Worm (Caenorhabditis elegans): Measurements from ENCODE around the gene nlp-31.

The nlp-31 gene

DNA sequence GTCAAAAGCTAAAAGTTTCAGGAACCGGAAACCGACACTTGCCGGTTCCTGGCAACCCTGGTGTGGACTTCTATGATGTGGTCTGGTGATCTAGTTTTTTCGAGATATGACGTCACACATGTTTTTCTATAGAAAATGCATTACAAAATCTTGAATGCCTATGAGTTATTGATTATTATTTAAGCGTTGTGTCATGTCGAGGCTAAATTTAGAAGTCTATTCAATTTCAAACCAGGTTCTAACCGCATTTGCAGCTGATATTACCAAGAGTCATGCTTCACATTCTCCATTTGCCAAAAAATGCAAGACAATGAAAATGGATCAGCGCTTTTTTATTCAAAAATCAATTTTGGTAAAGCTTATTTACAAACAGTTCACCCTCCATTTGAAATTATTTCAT lies 39.3 kb downstream of the nlp-31 start, which contains the start of gene K09D9.3:
TSS of gene K09D9.3 (plus strand) at position 301 of the 400 bp plus-strand sequence.
- TF ChIP-seq nhr-43 (tag; optimal IDR thresholded peaks at IDR 0.05; ENCODE audit: poor library complexity, severe bottlenecking) (no peak), elt-2 (tag; optimal IDR thresholded peaks at IDR 0.05) (no peak), egl-27 (tag; optimal IDR thresholded peaks at IDR 0.05) (no peak), fkh-10 (GFP tag; optimal IDR thresholded peaks at IDR 0.05) (no peak), pha-4 (tag; optimal IDR thresholded peaks at IDR 0.05) (no peak), eor-1 (tag; optimal IDR thresholded peaks at IDR 0.05) (no peak), hmg-11 (tag; optimal IDR thresholded peaks at IDR 0.05) (no peak), zag-1 (tag; optimal IDR thresholded peaks at IDR 0.05) (no peak), nhr-77 (tag; optimal IDR thresholded peaks at IDR 0.05) (no peak), fos-1 (tag; optimal IDR thresholded peaks at IDR 0.05) (no peak), nfya-1 (tag; optimal IDR thresholded peaks at IDR 0.05; ENCODE audit: insufficient read depth) (no peak), jun-1 (tag; optimal IDR thresholded peaks at IDR 0.05) (no peak), unc-39 (tag; optimal IDR thresholded peaks at IDR 0.05) (no peak)

DNA sequence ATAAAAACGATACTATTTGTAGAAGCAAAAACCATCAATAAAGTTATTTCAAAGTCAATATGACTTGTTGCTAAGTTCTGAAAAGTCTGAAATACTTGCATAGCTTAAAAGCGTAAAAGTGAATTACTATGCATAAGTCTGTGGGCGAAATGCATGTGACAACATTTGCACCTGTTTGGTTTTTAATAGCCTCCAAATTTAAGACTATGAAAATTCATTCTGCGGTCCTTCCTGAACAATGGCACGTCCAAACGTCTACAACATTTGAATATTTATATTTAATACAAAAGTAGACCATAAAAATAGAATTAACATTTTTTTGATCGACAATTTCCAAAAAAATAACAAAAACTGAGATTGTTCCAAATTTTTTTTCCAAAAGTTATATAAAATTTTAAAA lies 41.9 kb downstream of the nlp-31 start, which contains the start of gene K09D9.14:
TSS of gene K09D9.14 (minus strand) at position 101 of the 400 bp plus-strand sequence.
- TF ChIP-seq nhr-76 (tag; optimal IDR thresholded peaks at IDR 0.05), result no peak
- TF ChIP-seq R02D3.7 (tag; optimal IDR thresholded peaks at IDR 0.05), result no peak
- TF ChIP-seq eor-1 (tag; optimal IDR thresholded peaks at IDR 0.05), result no peak
- no peak for TF ChIP-seq nhr-12 (tag; optimal IDR thresholded peaks at IDR 0.05)
- no peak for TF ChIP-seq sea-2 (GFP tag; optimal IDR thresholded peaks at IDR 0.05)
- TF ChIP-seq hmg-11 (tag; optimal IDR thresholded peaks at IDR 0.05), result no peak
- TF ChIP-seq nhr-77 (tag; optimal IDR thresholded peaks at IDR 0.05), result no peak
- TF ChIP-seq egl-5 (tag; optimal IDR thresholded peaks at IDR 0.05), result no peak
- TF ChIP-seq fkh-2 (tag; optimal IDR thresholded peaks at IDR 0.05), result no peak
- TF ChIP-seq lin-39 (tag; optimal IDR thresholded peaks at IDR 0.05), result no peak
- TF ChIP-seq nhr-23 (tag; optimal IDR thresholded peaks at IDR 0.05), result no peak
- no peak for TF ChIP-seq aly-2 (tag; optimal IDR thresholded peaks at IDR 0.05)

- TF ChIP-seq daf-12 (tag; optimal IDR thresholded peaks at IDR 0.05) (no peak), mdl-1 (tag; optimal IDR thresholded peaks at IDR 0.05) (no peak), nhr-43 (tag; optimal IDR thresholded peaks at IDR 0.05; ENCODE audit: poor library complexity, severe bottlenecking) (no peak), ceh-28 (tag; optimal IDR thresholded peaks at IDR 0.05) (no peak), ztf-4 (tag; optimal IDR thresholded peaks at IDR 0.05) (no peak), lsy-12 (tag; optimal IDR thresholded peaks at IDR 0.05) (no peak), elt-3 (tag; optimal IDR thresholded peaks at IDR 0.05) (no peak)
Measured at ce11 chrV:4022309-4022708, 42.5 kb downstream of the nlp-31 start, which contains the start of gene cyp-35A3. Gene cyp-35A3 (plus strand): TSS chrV:4022609.

ce11 chrV:4024777-4025176 lies 44.9 kb downstream of the nlp-31 start, which contains the start of gene K09D9.1:
Gene K09D9.1 (plus strand): TSS chrV:4025047.
- TF ChIP-seq elt-2 (tag; optimal IDR thresholded peaks at IDR 0.05), result peak; percentile 92
- no peak for TF ChIP-seq ZK546.5 (tag; optimal IDR thresholded peaks at IDR 0.05)
- TF ChIP-seq jun-1 (tag; optimal IDR thresholded peaks at IDR 0.05), result peak; percentile 64
- peak; percentile 81 for TF ChIP-seq pqm-1 (tag; optimal IDR thresholded peaks at IDR 0.05)

- TF ChIP-seq nfya-1 (tag; optimal IDR thresholded peaks at IDR 0.05; ENCODE audit: insufficient read depth), result peak; percentile 87
- no peak for TF ChIP-seq ZK546.5 (tag; optimal IDR thresholded peaks at IDR 0.05)
- no peak for TF ChIP-seq nhr-43 (tag; optimal IDR thresholded peaks at IDR 0.05; ENCODE audit: poor library complexity, severe bottlenecking)
- no peak for TF ChIP-seq skn-1 (tag; optimal IDR thresholded peaks at IDR 0.05)
- no peak for TF ChIP-seq mml-1 (tag; optimal IDR thresholded peaks at IDR 0.05)
- TF ChIP-seq ceh-28 (tag; optimal IDR thresholded peaks at IDR 0.05), result no peak
- no peak for TF ChIP-seq daf-12 (tag; optimal IDR thresholded peaks at IDR 0.05)
- peak; percentile 30 for TF ChIP-seq elt-2 (tag; optimal IDR thresholded peaks at IDR 0.05)
- no peak for TF ChIP-seq nhr-23 (tag; optimal IDR thresholded peaks at IDR 0.05)
- TF ChIP-seq eor-1 (tag; optimal IDR thresholded peaks at IDR 0.05), result no peak
Measured at ce11 chrV:4029627-4030026, 49.8 kb downstream of the nlp-31 start.
